Worm (Caenorhabditis elegans) whole organism, L4 larva: ENCODE data around the gene M117.1.

Source experiments
- D1046.2 ChIP-seq: fragments of 200-800 bp; sonication (Bioruptor generic); IDR thresholded peaks from 2 replicates; pipeline ENCODE4 v1.3.6; 2022; ENCODE audit warnings: missing genetic modification characterization, missing compliant biosample characterization
- F10B5.3 ChIP-seq: sonication (generic microtip); optimal IDR thresholded peaks from 2 replicates; lab custom pipeline; 2016; ENCODE audit warnings: mild to moderate bottlenecking, missing genetic modification characterization, missing compliant biosample characterization
- F44E2.7 ChIP-seq: fragments of 200-800 bp; sonication (Bioruptor generic); IDR thresholded peaks from 2 replicates; pipeline ENCODE4 v2.1.2; 2022; ENCODE audit warnings: missing genetic modification characterization, missing compliant biosample characterization
- T26A8.4 ChIP-seq: fragments of 200-800 bp; sonication (Bioruptor generic); IDR thresholded peaks from 2 replicates; pipeline ENCODE4 v1.3.6; 2022; ENCODE audit warnings: missing genetic modification characterization, missing compliant biosample characterization
- Y5F2A.4 ChIP-seq: fragments of 200-800 bp; sonication (Bioruptor generic); optimal IDR thresholded peaks from 2 replicates; lab custom pipeline; 2018; ENCODE audit warnings: mild to moderate bottlenecking, missing genetic modification characterization, missing compliant biosample characterization
- aha-1 ChIP-seq: fragments of 150-350 bp; peaks from one replicate; lab custom pipeline; 2014; ENCODE audit warnings: missing biosample characterization, missing genetic modification characterization
- ceh-62 ChIP-seq: sonication (generic microtip); optimal IDR thresholded peaks from 2 replicates; lab custom pipeline; 2017; ENCODE audit warnings: missing biosample characterization, missing genetic modification characterization
- ces-1 ChIP-seq: fragments of 150-350 bp; sonication (generic microtip); optimal IDR thresholded peaks from 4 replicates; lab custom pipeline; 2014; ENCODE audit warnings: missing biosample characterization, missing genetic modification reagents, missing genetic modification characterization
- ctbp-1 ChIP-seq: fragments of 200-800 bp; sonication (Bioruptor generic); IDR thresholded peaks from 2 replicates; pipeline ENCODE4 v1.3.6; 2022; ENCODE audit warnings: missing genetic modification reagents, missing genetic modification characterization, missing compliant biosample characterization
- daf-16 ChIP-seq, 3 experiments: sonication (generic microtip); optimal IDR thresholded peaks; 2 replicates each; lab custom pipeline; 2016 to 2017; ENCODE audit warnings: missing genetic modification characterization in 3 of 3, missing genetic modification reagents in 3 of 3, mild to moderate bottlenecking in 2 of 3, missing compliant biosample characterization in 2 of 3, missing biosample characterization in 1 of 3, moderate library complexity in 1 of 3
- daf-19 ChIP-seq: fragments of 200-800 bp; sonication (Bioruptor generic); conservative IDR thresholded peaks from 2 replicates; pipeline ENCODE4 v1.3.6; 2022; ENCODE audit warnings: missing genetic modification characterization, missing compliant biosample characterization
- dpl-1 ChIP-seq: fragments of 150-350 bp; optimal IDR thresholded peaks from 2 replicates; lab custom pipeline; 2014; ENCODE audit warnings: missing biosample characterization, missing genetic modification reagents, missing genetic modification characterization
- dve-1 ChIP-seq: sonication (generic microtip); optimal IDR thresholded peaks from 2 replicates; lab custom pipeline; 2017; ENCODE audit warnings: antibody characterized with exemption, mild to moderate bottlenecking, missing genetic modification characterization, missing compliant biosample characterization; ENCODE audit not compliant: insufficient read depth
- egl-27 ChIP-seq: sonication (generic microtip); optimal IDR thresholded peaks from 3 replicates; lab custom pipeline; 2017; ENCODE audit warnings: missing biosample characterization, missing genetic modification reagents, missing genetic modification characterization
- egl-43 ChIP-seq: fragments of 200-800 bp; sonication (Bioruptor generic); IDR thresholded peaks from 2 replicates; pipeline ENCODE4 v1.3.6; 2022; ENCODE audit warnings: missing genetic modification reagents, missing genetic modification characterization, missing compliant biosample characterization
- gei-8 ChIP-seq: fragments of 200-800 bp; sonication (Bioruptor generic); optimal IDR thresholded peaks from 2 replicates; lab custom pipeline; 2018; ENCODE audit warnings: mild to moderate bottlenecking, missing genetic modification characterization, missing compliant biosample characterization
- hif-1 ChIP-seq, 2 experiments: sonication (generic microtip); optimal IDR thresholded peaks; 2 replicates each; lab custom pipeline; 2016 to 2017; ENCODE audit warnings: missing compliant biosample characterization in 2 of 2, missing genetic modification characterization in 2 of 2, missing genetic modification reagents in 2 of 2, missing genotype in 2 of 2, mild to moderate bottlenecking in 1 of 2
- hlh-11 ChIP-seq: fragments of 200-800 bp; sonication (Bioruptor generic); optimal IDR thresholded peaks from 2 replicates; lab custom pipeline; 2018; ENCODE audit warnings: mild to moderate bottlenecking, missing genetic modification characterization, missing compliant biosample characterization
- hlh-30 ChIP-seq: sonication (generic microtip); optimal IDR thresholded peaks from 2 replicates; lab custom pipeline; 2017; ENCODE audit warnings: antibody characterized with exemption, mild to moderate bottlenecking, missing genetic modification characterization, missing compliant biosample characterization; ENCODE audit not compliant: insufficient read depth
- jun-1 ChIP-seq: fragments of 150-350 bp; optimal IDR thresholded peaks from 2 replicates; lab custom pipeline; 2014; ENCODE audit warnings: missing biosample characterization, missing genetic modification reagents, missing genetic modification characterization
- lin-15B ChIP-seq: fragments of 150-350 bp; sonication (generic microtip); optimal IDR thresholded peaks from 3 replicates; lab custom pipeline; 2014; ENCODE audit warnings: missing biosample characterization, missing genetic modification characterization
- lin-38 ChIP-seq: fragments of 200-800 bp; sonication (Bioruptor generic); IDR thresholded peaks from 2 replicates; pipeline ENCODE4 v1.3.6; 2022; ENCODE audit warnings: missing genetic modification reagents, missing genetic modification characterization, missing compliant biosample characterization
- lsy-2 ChIP-seq, 2 experiments: fragments of 150-350 bp in 1 of 2; sonication (generic microtip) in 1 of 2; optimal IDR thresholded peaks; 2 replicates each; lab custom pipeline; 2014 to 2017; ENCODE audit warnings: missing biosample characterization in 2 of 2, missing genetic modification characterization in 2 of 2
- madf-9 ChIP-seq: fragments of 200-800 bp; sonication (Bioruptor generic); conservative IDR thresholded peaks from 2 replicates; pipeline ENCODE4 v1.3.6; 2022; ENCODE audit warnings: missing genetic modification reagents, missing genetic modification characterization, missing compliant biosample characterization
- mep-1 ChIP-seq: fragments of 150-350 bp; sonication (generic microtip); optimal IDR thresholded peaks from 3 replicates; lab custom pipeline; 2014; ENCODE audit warnings: missing biosample characterization, missing genetic modification characterization
- mes-2 ChIP-seq: sonication (generic microtip); optimal IDR thresholded peaks from 2 replicates; lab custom pipeline; 2016; ENCODE audit warnings: missing genotype, mild to moderate bottlenecking, missing genetic modification characterization, missing compliant biosample characterization; ENCODE audit not compliant: poor library complexity, severe bottlenecking
- nhr-102 ChIP-seq: sonication (generic microtip); optimal IDR thresholded peaks from 2 replicates; lab custom pipeline; 2016; ENCODE audit warnings: mild to moderate bottlenecking, missing genetic modification characterization, moderate library complexity, missing compliant biosample characterization
- nhr-111 ChIP-seq: fragments of 200-800 bp; sonication (Bioruptor generic); optimal IDR thresholded peaks from 2 replicates; lab custom pipeline; 2018; ENCODE audit warnings: mild to moderate bottlenecking, missing genetic modification characterization, missing compliant biosample characterization
- nhr-41 ChIP-seq: fragments of 200-800 bp; sonication (Bioruptor generic); IDR thresholded peaks from 2 replicates; pipeline ENCODE4 v1.3.6; 2022; ENCODE audit warnings: missing genetic modification reagents, missing genetic modification characterization, missing compliant biosample characterization
- nhr-48 ChIP-seq: sonication (generic microtip); optimal IDR thresholded peaks from 2 replicates; lab custom pipeline; 2016; ENCODE audit warnings: mild to moderate bottlenecking, missing genetic modification characterization, missing compliant biosample characterization
- nhr-6 ChIP-seq: fragments of 150-350 bp; optimal IDR thresholded peaks from 2 replicates; lab custom pipeline; 2014; ENCODE audit warnings: missing biosample characterization, missing genetic modification characterization
- pha-4 ChIP-seq, 2 experiments: fragments of 150-350 bp in 1 of 2; fragments of 200-800 bp in 1 of 2; sonication (Bioruptor generic) in 1 of 2; IDR thresholded peaks in 1 of 2; optimal IDR thresholded peaks in 1 of 2; 2 replicates each; pipeline versions ENCODE4 v1.3.6 to Lab custom; 2014 to 2022; ENCODE audit warnings: missing genetic modification characterization in 2 of 2, missing genetic modification reagents in 2 of 2, missing biosample characterization in 1 of 2, missing compliant biosample characterization in 1 of 2
- rbr-2 ChIP-seq: sonication (generic microtip); optimal IDR thresholded peaks from 2 replicates; lab custom pipeline; 2016; ENCODE audit warnings: missing genotype, missing genetic modification characterization, missing compliant biosample characterization
- spr-1 ChIP-seq: sonication (generic microtip); optimal IDR thresholded peaks from 2 replicates; lab custom pipeline; 2016; ENCODE audit warnings: mild to moderate bottlenecking, missing genetic modification characterization, missing compliant biosample characterization
- spr-3 ChIP-seq: fragments of 200-800 bp; sonication (Bioruptor generic); optimal IDR thresholded peaks from 2 replicates; lab custom pipeline; 2018; ENCODE audit warnings: mild to moderate bottlenecking, missing genetic modification characterization, missing compliant biosample characterization
- unc-62 ChIP-seq, 3 experiments: fragments of 150-350 bp in 1 of 3; sonication (generic microtip); optimal IDR thresholded peaks in 2 of 3; peaks in 1 of 3; 1 replicate in 1 of 3; 2 replicates in 2 of 3; lab custom pipeline; 2014 to 2017; ENCODE audit warnings: missing biosample characterization in 3 of 3, missing genetic modification characterization in 3 of 3, missing genetic modification reagents in 3 of 3, missing genotype in 1 of 3
- vab-7 ChIP-seq: fragments of 200-800 bp; sonication (Bioruptor generic); IDR thresholded peaks from 2 replicates; pipeline ENCODE4 v1.3.6; 2022; ENCODE audit warnings: missing genetic modification reagents, missing genetic modification characterization, missing compliant biosample characterization
- zfp-3 ChIP-seq: fragments of 200-800 bp; sonication (Bioruptor generic); conservative IDR thresholded peaks from 2 replicates; pipeline ENCODE4 v1.3.6; 2022; ENCODE audit warnings: missing genetic modification reagents, missing genetic modification characterization, missing compliant biosample characterization
- zip-11 ChIP-seq: fragments of 200-800 bp; sonication (Bioruptor generic); IDR thresholded peaks from 2 replicates; pipeline ENCODE4 v1.3.6; 2022; ENCODE audit warnings: missing genetic modification characterization, missing compliant biosample characterization

M117.1 gene

ce11 chrIV:11854777-11855176 lies 40.7 kb downstream of the M117.1 start, which contains the start of gene tag-30 (continued):
- TF ChIP-seq spr-3 (GFP tag; lab: Kevin White, UChicago) (no peak), spr-1 (tag; lab: Kevin White, UChicago) (no peak), T26A8.4 (GFP tag; lab: Robert Waterston, UW) (no peak), daf-16 (GFP tag; optimal IDR thresholded peaks at IDR 0.05; lab: Kevin White, UChicago) (no peak), daf-16 (tag; optimal IDR thresholded peaks at IDR 0.05; lab: Kevin White, UChicago) (peak; percentile 79), nhr-41 (no peak), mep-1 (tag; lab: Kevin White, UChicago) (peak; percentile 61), egl-27 (tag; lab: Kevin White, UChicago) (no peak), egl-43 (no peak), ces-1 (GFP tag; lab: Kevin White, UChicago) (no peak), nhr-102 (tag; lab: Kevin White, UChicago) (no peak), jun-1 (no peak), nhr-6 (no peak), D1046.2 (GFP tag; lab: Robert Waterston, UW) (no peak), madf-9 (GFP tag; lab: Robert Waterston, UW) (no peak), pha-4 (GFP tag; IDR thresholded peaks at IDR 0.05; lab: Robert Waterston, UW) (peak; percentile 15; the same call in 1 of the 2 replicates), pha-4 (tag; optimal IDR thresholded peaks at IDR 0.05; lab: Kevin White, UChicago) (peak; percentile 91), hif-1 (tag; optimal IDR thresholded peaks at IDR 0.05; lab: Kevin White, UChicago) (no peak), rbr-2 (tag; lab: Kevin White, UChicago) (peak; percentile 22), hlh-11 (tag; lab: Kevin White, UChicago) (peak; percentile 36), zip-11 (GFP tag; lab: Robert Waterston, UW) (no peak), vab-7 (GFP tag; lab: Robert Waterston, UW) (no peak), F44E2.7 (GFP tag; lab: Robert Waterston, UW) (no peak), nhr-111 (no peak), gei-8 (GFP tag; lab: Kevin White, UChicago) (no peak), ctbp-1 (GFP tag; lab: Robert Waterston, UW) (no peak), lin-15B (tag; lab: Kevin White, UChicago) (no peak), Y5F2A.4 (GFP tag; lab: Kevin White, UChicago) (no peak), daf-19 (no peak), ceh-62 (tag; lab: Kevin White, UChicago) (no peak), dpl-1 (peak; percentile 62)

DNA sequence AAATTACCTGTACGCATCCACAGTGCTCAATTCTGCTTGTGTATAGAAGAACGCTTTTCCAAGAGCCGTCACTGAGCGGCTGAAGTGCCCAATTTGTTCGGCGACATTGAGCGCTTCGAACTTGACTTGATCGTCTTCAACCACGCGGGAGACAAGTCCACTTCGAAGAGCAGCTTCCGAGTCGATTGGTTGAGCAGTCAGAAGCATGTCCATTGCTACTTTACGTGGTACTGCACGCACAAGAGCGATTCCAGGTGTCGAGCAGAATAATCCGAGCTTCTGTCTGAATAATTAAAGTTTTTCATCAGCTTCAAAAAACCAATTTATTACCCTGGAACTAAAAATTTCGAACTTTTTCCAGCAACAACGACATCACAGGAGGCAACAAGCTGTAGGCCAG lies 41.4 kb downstream of the M117.1 start:
- TF ChIP-seq unc-62 (GFP tag; optimal IDR thresholded peaks at IDR 0.05 in 1 of 2; lab: Kevin White, UChicago) = peak in 1 of 2 experiments; percentile 92
- TF ChIP-seq unc-62 (tag; optimal IDR thresholded peaks at IDR 0.05; lab: Kevin White, UChicago) = no peak
- TF ChIP-seq nhr-102 (tag; lab: Kevin White, UChicago) = no peak

DNA sequence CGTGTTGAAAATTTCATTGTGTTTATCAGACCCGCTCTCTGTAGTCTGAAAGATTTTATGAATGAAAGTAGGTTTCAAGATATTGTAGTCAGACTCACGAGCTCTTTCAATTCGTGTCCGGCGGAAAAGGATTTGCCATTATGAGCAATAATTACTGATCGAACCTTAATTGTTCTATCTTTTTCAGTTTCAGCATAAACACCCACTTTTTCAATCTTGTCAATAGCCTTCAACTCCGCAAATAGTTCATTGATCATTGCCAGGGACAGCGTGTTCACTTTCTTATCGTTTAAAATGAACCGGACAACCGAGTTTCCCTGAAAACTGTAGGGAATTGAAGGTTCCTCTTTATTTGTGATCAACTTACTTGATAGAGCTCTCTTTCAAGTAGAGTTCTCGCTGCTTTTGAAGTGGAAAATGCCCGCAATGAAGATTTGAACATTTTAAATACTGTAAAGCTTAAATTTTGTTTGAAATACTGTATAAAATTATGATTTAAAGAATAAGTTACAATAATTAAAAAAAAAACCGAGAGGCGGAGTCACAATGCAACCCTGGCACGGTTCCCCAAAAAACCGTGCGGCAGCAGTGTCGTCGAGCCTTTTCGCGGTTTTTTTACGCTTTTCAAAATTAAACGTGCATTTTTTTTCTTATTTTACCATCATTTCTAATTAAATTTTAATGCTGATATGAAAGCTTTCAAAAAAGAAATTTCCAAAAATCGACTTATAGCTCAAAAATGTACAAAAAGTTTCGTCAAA lies 42.0 kb downstream of the M117.1 start, which contains the start of gene ech-2:
Gene ech-2, minus strand, starts transcription at position 452 of the 761 bp plus-strand sequence.
- TF ChIP-seq rbr-2 (tag; lab: Kevin White, UChicago) = peak; percentile 2
- no peak for TF ChIP-seq vab-7 (GFP tag; lab: Robert Waterston, UW)
- peak in 1 of 2 experiments; percentile 23 for TF ChIP-seq unc-62 (GFP tag; optimal IDR thresholded peaks at IDR 0.05 in 1 of 2; lab: Kevin White, UChicago)
- no peak for TF ChIP-seq unc-62 (tag; optimal IDR thresholded peaks at IDR 0.05; lab: Kevin White, UChicago)
- no peak for TF ChIP-seq zfp-3 (GFP tag; lab: Robert Waterston, UW)
- peak; percentile 94 for TF ChIP-seq aha-1
- TF ChIP-seq F10B5.3 (tag; lab: Kevin White, UChicago) = no peak
- peak; percentile 41 for TF ChIP-seq dve-1 (tag; lab: Kevin White, UChicago)
- TF ChIP-seq lsy-2 (tag; optimal IDR thresholded peaks at IDR 0.05; lab: Kevin White, UChicago) = peak in 1 of 2 experiments; percentile 43
- TF ChIP-seq hlh-30 (tag; lab: Kevin White, UChicago) = peak; percentile 38
- TF ChIP-seq mep-1 (tag; lab: Kevin White, UChicago) = peak; percentile 29
- TF ChIP-seq nhr-48 = no peak
- TF ChIP-seq daf-16 (GFP tag; optimal IDR thresholded peaks at IDR 0.05; lab: Kevin White, UChicago) = no peak
- peak; percentile 53 for TF ChIP-seq daf-16 (tag; optimal IDR thresholded peaks at IDR 0.05; lab: Kevin White, UChicago)
- peak; percentile 58 for TF ChIP-seq lin-38 (GFP tag; lab: Robert Waterston, UW)
- TF ChIP-seq dpl-1 = peak; percentile 42
- TF ChIP-seq mes-2 (tag; lab: Kevin White, UChicago) = peak; percentile 69
